In genomic region chr2L:10517085-10517484, dm6 we compare ENCODE assay signal across 6 fruit fly cellular contexts.
TF ChIP-seq lines count a peak whose summit lies in the region.

Gene Fatp1 (minus strand): TSS chr2L:10517218.
Gene Lrr47 (plus strand): TSS chr2L:10517335.

- peak; percentile 13 to 15 for TF ChIP-seq CTCF in S2 (optimal IDR thresholded peaks at IDR 0.05; lab: Kevin White, UChicago)
- TF ChIP-seq CTCF in whole organism, embryonic (GFP tag; optimal IDR thresholded peaks at IDR 0.05; lab: Kevin White, UChicago): no peak

TF ChIP-seq in whole organism, adult, 20 proteins besides CTCF, POLR2A, EP300 and RAD21:
- TF ChIP-seq cnc (optimal IDR thresholded peaks at IDR 0.05; lab: Kevin White, UChicago) (no peak), tj (GFP tag; optimal IDR thresholded peaks at IDR 0.05; lab: Kevin White, UChicago) (no peak), ovo (GFP tag; optimal IDR thresholded peaks at IDR 0.05; lab: Kevin White, UChicago) (peak; percentile 7), CG14711 (tag; optimal IDR thresholded peaks at IDR 0.05; lab: Kevin White, UChicago) (peak; percentile 45), CG11617 (GFP tag; optimal IDR thresholded peaks at IDR 0.05; lab: Kevin White, UChicago) (no peak)
TF ChIP-seq in whole organism, adult: peak in this region for 2.

TF ChIP-seq in whole organism, embryonic, 481 proteins besides CTCF, POLR2A, EP300 and RAD21 (continues in another document):
- TF ChIP-seq row (GFP tag; IDR thresholded peaks at IDR 0.05; lab: Robert Waterston, UW) (peak; percentile 71), CG31365 (tag; optimal IDR thresholded peaks at IDR 0.05; lab: Kevin White, UChicago) (no peak), hb (GFP tag; IDR thresholded peaks at IDR 0.05; lab: Robert Waterston, UW; ENCODE audit: partially characterized antibody) (peak; percentile 83), CG2129 (GFP tag; IDR thresholded peaks at IDR 0.05; lab: Robert Waterston, UW; ENCODE audit: partially characterized antibody) (peak; percentile 71; the same call in 1 of the 2 replicates), ewg (GFP tag; optimal IDR thresholded peaks at IDR 0.05; lab: Kevin White, UChicago) (peak; percentile 54), MBD-R2 (GFP tag; IDR thresholded peaks at IDR 0.05; lab: Robert Waterston, UW) (peak; percentile 89), scrt (GFP tag; optimal IDR thresholded peaks at IDR 0.05; lab: Kevin White, UChicago) (peak; percentile 20), YL-1 (GFP tag; optimal IDR thresholded peaks at IDR 0.05; lab: Kevin White, UChicago) (peak; percentile 32), CG30403 (GFP tag; optimal IDR thresholded peaks at IDR 0.05; lab: Kevin White, UChicago) (peak; percentile 7), sna (GFP tag; IDR thresholded peaks at IDR 0.05; lab: Robert Waterston, UW; ENCODE audit: partially characterized antibody) (peak; percentile 80), nerfin-1 (tag; optimal IDR thresholded peaks at IDR 0.05; lab: Kevin White, UChicago) (no peak), NFAT (GFP tag; IDR thresholded peaks at IDR 0.05; lab: Robert Waterston, UW) (peak; percentile 22; the same call in 1 of the 2 replicates), Sry-δ (GFP tag; optimal IDR thresholded peaks at IDR 0.05; lab: Kevin White, UChicago) (peak; percentile 93), HLH4C (GFP tag; IDR thresholded peaks at IDR 0.05; lab: Robert Waterston, UW; ENCODE audit: partially characterized antibody) (peak; percentile 79), CkIIα-i1 (GFP tag; IDR thresholded peaks at IDR 0.05; lab: Robert Waterston, UW) (no peak), CG33213 (GFP tag; optimal IDR thresholded peaks at IDR 0.05; lab: Kevin White, UChicago) (peak; percentile 44), NC2α (GFP tag; optimal IDR thresholded peaks at IDR 0.05; lab: Kevin White, UChicago) (no peak), CG16813 (GFP tag; IDR thresholded peaks at IDR 0.05; lab: Robert Waterston, UW; ENCODE audit: partially characterized antibody) (peak; percentile 82), Antp (GFP tag; optimal IDR thresholded peaks at IDR 0.05; lab: Kevin White, UChicago) (no peak)

TF ChIP-seq in whole organism, prepupa, 60 proteins besides CTCF, POLR2A, EP300 and RAD21:
- TF ChIP-seq CG7368 (GFP tag; optimal IDR thresholded peaks at IDR 0.05; lab: Kevin White, UChicago): no peak
- TF ChIP-seq esn (GFP tag; optimal IDR thresholded peaks at IDR 0.05; lab: Kevin White, UChicago): peak; percentile 0
- TF ChIP-seq salr (GFP tag; optimal IDR thresholded peaks at IDR 0.05; lab: Kevin White, UChicago): no peak
- no peak for TF ChIP-seq CG8319 (GFP tag; optimal IDR thresholded peaks at IDR 0.05; lab: Kevin White, UChicago)
- peak; percentile 27; the same call in 2 of the 3 replicates for TF ChIP-seq CG6163 (GFP tag; IDR thresholded peaks at IDR 0.05; lab: Robert Waterston, UW)
- TF ChIP-seq Eip78C (GFP tag; lab: Kevin White, UChicago): peak; percentile 1
- peak; percentile 36 for TF ChIP-seq fkh (GFP tag; optimal IDR thresholded peaks at IDR 0.05; lab: Kevin White, UChicago)
TF ChIP-seq in whole organism, prepupa: peak in this region for 4.

TF ChIP-seq in whole organism, pupa, 21 proteins besides CTCF, POLR2A, EP300 and RAD21:
- no peak for TF ChIP-seq CG34367 (tag; optimal IDR thresholded peaks at IDR 0.05; lab: Kevin White, UChicago)
- peak; percentile 9; the same call in 1 of the 2 replicates for TF ChIP-seq CG12605 (GFP tag; IDR thresholded peaks at IDR 0.05; lab: Robert Waterston, UW)
- TF ChIP-seq CG17806 (tag; optimal IDR thresholded peaks at IDR 0.05; lab: Kevin White, UChicago): no peak
- no peak for TF ChIP-seq CG10348 (GFP tag; IDR thresholded peaks at IDR 0.05; lab: Robert Waterston, UW)
- TF ChIP-seq EcR (GFP tag; optimal IDR thresholded peaks at IDR 0.05; lab: Kevin White, UChicago): no peak
- TF ChIP-seq Pif1A (GFP tag; optimal IDR thresholded peaks at IDR 0.05; lab: Kevin White, UChicago): no peak
- no peak for TF ChIP-seq Ets98B (GFP tag; IDR thresholded peaks at IDR 0.05; lab: Robert Waterston, UW)
- no peak for TF ChIP-seq CG15710 (tag; optimal IDR thresholded peaks at IDR 0.05; lab: Kevin White, UChicago)
- TF ChIP-seq CG8159 (tag; optimal IDR thresholded peaks at IDR 0.05; lab: Kevin White, UChicago): peak; percentile 8

TF ChIP-seq in whole organism, wandering third instar larva, 38 proteins besides CTCF, POLR2A, EP300 and RAD21:
- TF ChIP-seq pan (optimal IDR thresholded peaks at IDR 0.05; lab: Kevin White, UChicago): no peak
- peak; percentile 25 for TF ChIP-seq woc (GFP tag; optimal IDR thresholded peaks at IDR 0.05; lab: Kevin White, UChicago)
- no peak for TF ChIP-seq GATAd (GFP tag; optimal IDR thresholded peaks at IDR 0.05; lab: Kevin White, UChicago)
- no peak for TF ChIP-seq Dfd (GFP tag; optimal IDR thresholded peaks at IDR 0.05; lab: Kevin White, UChicago)
- TF ChIP-seq Hr83 (GFP tag; optimal IDR thresholded peaks at IDR 0.05; lab: Kevin White, UChicago; ENCODE audit: poor library complexity, severe bottlenecking): peak; percentile 46
- peak; percentile 20 for TF ChIP-seq fru (GFP tag; optimal IDR thresholded peaks at IDR 0.05; lab: Kevin White, UChicago)
- no peak for TF ChIP-seq Hr78 (GFP tag; optimal IDR thresholded peaks at IDR 0.05; lab: Kevin White, UChicago)
- TF ChIP-seq Hnf4 (GFP tag; optimal IDR thresholded peaks at IDR 0.05; lab: Kevin White, UChicago): no peak
- no peak for TF ChIP-seq HLH106 (tag; optimal IDR thresholded peaks at IDR 0.05; lab: Kevin White, UChicago)
- no peak for TF ChIP-seq jim (GFP tag; optimal IDR thresholded peaks at IDR 0.05; lab: Kevin White, UChicago)
- TF ChIP-seq CG9705 (GFP tag; optimal IDR thresholded peaks at IDR 0.05; lab: Kevin White, UChicago): no peak
